Worm (Caenorhabditis elegans): Measurements from ENCODE around the gene Y47D7A.11.

ce11 chrV:4423860-4424401 is 4.2 kb downstream of the Y47D7A.11 start, which contains the start of the genes Y47D7A.9 and Y47D7A.19:
- TF ChIP-seq ceh-45 (GFP tag; IDR thresholded peaks at IDR 0.05) (no peak), pha-4 (tag; optimal IDR thresholded peaks at IDR 0.05) (no peak), lin-11 (tag; optimal IDR thresholded peaks at IDR 0.05) (no peak), fkh-6 (tag; optimal IDR thresholded peaks at IDR 0.05) (no peak), unc-86 (tag; optimal IDR thresholded peaks at IDR 0.05) (no peak), tbx-2 (tag; optimal IDR thresholded peaks at IDR 0.05) (no peak), odd-2 (tag; optimal IDR thresholded peaks at IDR 0.05) (no peak), nhr-11 (tag; optimal IDR thresholded peaks at IDR 0.05) (no peak)

All from whole organism, late embryonic.